Worm (Caenorhabditis elegans) whole organism, late embryonic: ENCODE results near the gene C18D1.2.

Experiments used
- Y22D7AL.16 ChIP-seq: sonication (generic microtip); optimal IDR thresholded peaks from 2 replicates; lab custom pipeline; 2016; ENCODE audit warnings: missing genetic modification characterization, missing compliant biosample characterization
- ama-1 ChIP-seq: fragments of 150-350 bp; optimal IDR thresholded peaks from 2 replicates; lab custom pipeline; 2014
- ceh-18 ChIP-seq: sonication (generic microtip); optimal IDR thresholded peaks from 2 replicates; lab custom pipeline; 2016; ENCODE audit warnings: missing genetic modification characterization, missing compliant biosample characterization
- ceh-31 ChIP-seq: sonication (generic microtip); optimal IDR thresholded peaks from 2 replicates; lab custom pipeline; 2016; ENCODE audit warnings: missing genetic modification characterization, missing compliant biosample characterization
- ceh-48 ChIP-seq: sonication (generic microtip); optimal IDR thresholded peaks from 2 replicates; lab custom pipeline; 2016; ENCODE audit warnings: missing genetic modification characterization, inconsistent platforms, missing compliant biosample characterization
- ceh-9 ChIP-seq: sonication (generic microtip); optimal IDR thresholded peaks from 2 replicates; lab custom pipeline; 2016; ENCODE audit warnings: mild to moderate bottlenecking, missing genetic modification characterization, inconsistent platforms, missing compliant biosample characterization
- dve-1 ChIP-seq: sonication (generic microtip); optimal IDR thresholded peaks from 2 replicates; lab custom pipeline; 2017; ENCODE audit warnings: antibody characterized with exemption, mild to moderate bottlenecking, missing genetic modification characterization, missing compliant biosample characterization
- elt-2 ChIP-seq: sonication (generic microtip); optimal IDR thresholded peaks from 2 replicates; lab custom pipeline; 2016; ENCODE audit warnings: missing genetic modification reagents, missing genetic modification characterization, missing compliant biosample characterization
- fkh-10 ChIP-seq: fragments of 150-350 bp; optimal IDR thresholded peaks from 2 replicates; lab custom pipeline; 2014; ENCODE audit warnings: missing biosample characterization, missing genetic modification reagents, missing genetic modification characterization
- nfya-1 ChIP-seq: sonication (generic microtip); optimal IDR thresholded peaks from 2 replicates; lab custom pipeline; 2017; ENCODE audit warnings: missing genetic modification characterization, mild to moderate bottlenecking, missing compliant biosample characterization, antibody characterized with exemption, moderate library complexity
- pat-9 ChIP-seq: fragments of 200-800 bp; sonication (Bioruptor generic); optimal IDR thresholded peaks from 2 replicates; lab custom pipeline; 2018; ENCODE audit warnings: mild to moderate bottlenecking, missing genetic modification characterization, moderate library complexity, missing compliant biosample characterization
- pha-4 ChIP-seq: fragments of 150-350 bp; optimal IDR thresholded peaks from 2 replicates; lab custom pipeline; 2018; ENCODE audit warnings: missing biosample characterization, missing genetic modification reagents, missing genetic modification characterization
- sox-4 ChIP-seq: sonication (generic microtip); optimal IDR thresholded peaks from 2 replicates; lab custom pipeline; 2017; ENCODE audit warnings: mild to moderate bottlenecking, missing genetic modification characterization, inconsistent platforms, missing compliant biosample characterization
- unc-55 ChIP-seq: sonication (generic microtip); optimal IDR thresholded peaks from 2 replicates; lab custom pipeline; 2017; ENCODE audit warnings: missing biosample characterization, missing genetic modification reagents, missing genetic modification characterization

- no peak for TF ChIP-seq ceh-48
- no peak for TF ChIP-seq nfya-1
- no peak for TF ChIP-seq ama-1
- no peak for TF ChIP-seq Y22D7AL.16 (tag; lab: Kevin White, UChicago)
- TF ChIP-seq unc-55 (GFP tag; lab: Kevin White, UChicago), result no peak
- TF ChIP-seq pha-4 (tag; lab: Kevin White, UChicago), result no peak
- TF ChIP-seq ceh-31 (tag; lab: Kevin White, UChicago), result no peak
- TF ChIP-seq fkh-10, result no peak
- no peak for TF ChIP-seq ceh-9 (tag; lab: Kevin White, UChicago)
- no peak for TF ChIP-seq sox-4
- no peak for TF ChIP-seq pat-9 (tag; lab: Kevin White, UChicago)
- no peak for TF ChIP-seq ceh-18
- TF ChIP-seq elt-2 (tag; lab: Kevin White, UChicago), result no peak
- TF ChIP-seq dve-1 (tag; lab: Kevin White, UChicago), result no peak
Observed at ce11 chrII:10029890-10030289, 26.9 kb upstream of the C18D1.2 start, which contains the start of gene ttc-36.
